Fruit fly (Drosophila melanogaster) S2 (cell line): ENCODE measurements around the gene rod.

Source experiments
- CG8478 ChIP-seq: fragments of >200 bp; optimal IDR thresholded peaks from 2 replicates; lab custom pipeline; 2018
- CTCF ChIP-seq, 2 experiments: fragments of >200 bp; optimal IDR thresholded peaks; 2 replicates each; lab custom pipeline; 2018

DNA sequence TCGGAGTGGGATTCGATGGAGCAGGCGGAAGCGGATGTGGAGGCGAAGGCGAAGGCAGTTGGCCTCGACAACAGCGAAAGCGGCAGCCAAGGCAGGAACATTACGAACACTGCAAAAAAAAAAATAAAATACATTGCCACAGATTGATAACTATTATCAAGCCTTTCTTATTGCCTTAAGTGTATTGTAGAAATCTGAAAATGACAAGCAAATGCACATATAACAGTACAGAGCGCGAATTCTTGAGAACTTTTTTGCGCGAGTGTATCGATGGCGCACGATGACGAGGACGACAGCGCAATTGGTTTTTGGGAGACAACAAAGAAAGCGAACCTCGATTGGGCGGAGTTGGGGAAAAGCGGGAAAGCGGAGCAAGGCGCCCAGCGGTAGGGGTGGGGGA, 49.6 kb downstream of the rod start:
- TF ChIP-seq CTCF (optimal IDR thresholded peaks at IDR 0.05; lab: Kevin White, UChicago): no peak
- TF ChIP-seq CG8478 (lab: Kevin White, UChicago): no peak
